Fruit fly (Drosophila melanogaster): Measurements from ENCODE around the gene Nep3.
"Not testable (repeated sequence)": the region's sequence is repeated elsewhere in the genome, so short reads cannot be mapped to it uniquely, and the experiment has no call there.

Nep3 gene

DNA sequence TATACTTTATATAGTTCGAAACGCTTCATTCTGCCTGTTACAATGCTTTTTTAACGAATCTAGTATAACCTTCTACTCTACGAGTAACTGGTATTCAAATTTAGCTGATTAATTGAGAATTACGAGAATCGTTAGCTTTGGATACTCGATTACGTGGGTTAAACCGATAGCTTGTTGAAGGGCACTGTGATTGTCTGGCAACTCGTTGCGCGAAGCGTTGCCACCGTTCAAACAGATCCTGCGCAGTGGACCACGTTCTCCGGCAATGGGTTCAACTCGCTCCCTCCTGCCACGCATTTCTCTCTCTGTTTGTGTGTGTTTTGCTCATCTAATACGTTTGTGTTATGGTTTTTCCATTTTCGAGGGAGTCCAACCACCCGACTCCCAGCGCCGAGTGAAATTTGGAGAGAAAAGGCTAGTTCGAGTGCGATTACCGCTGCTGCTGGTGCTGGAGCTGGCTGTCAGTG lies at the start of gene Nep3:
Gene Nep3 (plus strand): TSS at position 417 of the 467 bp plus-strand sequence.
- TF ChIP-seq CG8478 (optimal IDR thresholded peaks at IDR 0.05) (no peak), CTCF (optimal IDR thresholded peaks at IDR 0.05) (no peak)

DNA sequence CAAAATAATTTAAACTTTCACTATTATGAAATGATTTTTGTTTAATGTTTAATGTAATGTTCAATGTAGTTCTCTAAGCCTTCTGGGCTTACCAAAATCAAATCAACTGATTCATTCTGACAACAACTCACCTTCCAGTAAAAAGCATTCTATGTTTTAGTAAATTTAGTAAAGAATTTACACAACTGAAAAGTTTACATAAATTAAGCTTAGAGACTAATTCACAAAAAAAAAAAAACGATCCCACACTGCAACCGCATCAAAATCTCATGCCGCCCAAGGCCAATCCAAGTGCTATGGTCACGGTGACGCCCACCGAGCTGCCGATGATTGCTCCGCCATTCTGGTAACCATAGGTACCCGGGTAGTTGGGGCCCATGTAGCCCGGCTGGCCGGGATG lies 45.9 kb upstream of the Nep3 start, which contains the start of gene CG45487:
Gene CG45487 (minus strand): TSS at position 101 of the 400 bp plus-strand sequence.
- not testable (repeated sequence) for TF ChIP-seq CTCF, CG8478 (optimal IDR thresholded peaks at IDR 0.05)

DNA sequence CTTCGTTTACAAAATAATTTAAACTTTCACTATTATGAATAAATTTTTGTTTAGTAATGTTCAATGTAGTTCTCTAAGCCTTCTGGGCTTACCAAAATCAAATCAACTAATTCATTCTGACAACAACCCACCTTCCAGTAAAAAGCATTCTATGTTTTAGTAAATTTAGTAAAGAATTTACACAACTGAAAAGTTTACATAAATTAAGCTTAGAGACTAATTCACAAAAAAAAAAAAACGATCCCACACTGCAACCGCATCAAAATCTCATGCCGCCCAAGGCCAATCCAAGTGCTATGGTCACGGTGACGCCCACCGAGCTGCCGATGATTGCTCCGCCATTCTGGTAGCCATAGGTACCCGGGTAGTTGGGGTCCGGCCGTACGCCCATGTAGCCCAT lies 40.8 kb upstream of the Nep3 start, which contains the start of gene CG45488:
Gene CG45488 (minus strand): TSS at position 101 of the 400 bp plus-strand sequence.
- TF ChIP-seq CG8478, CTCF (optimal IDR thresholded peaks at IDR 0.05): not testable (repeated sequence)

DNA sequence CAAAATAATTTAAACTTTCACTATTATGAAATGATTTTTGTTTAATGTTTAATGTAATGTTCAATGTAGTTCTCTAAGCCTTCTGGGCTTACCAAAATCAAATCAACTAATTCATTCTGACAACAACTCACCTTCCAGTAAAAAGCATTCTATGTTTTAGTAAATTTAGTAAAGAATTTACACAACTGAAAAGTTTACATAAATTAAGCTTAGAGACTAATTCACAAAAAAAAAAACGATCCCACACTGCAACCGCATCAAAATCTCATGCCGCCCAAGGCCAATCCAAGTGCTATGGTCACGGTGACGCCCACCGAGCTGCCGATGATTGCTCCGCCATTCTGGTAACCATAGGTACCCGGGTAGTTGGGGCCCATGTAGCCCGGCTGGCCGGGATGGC lies 32.0 kb upstream of the Nep3 start, which contains the start of gene CG45489:
Gene CG45489 (minus strand): TSS at position 101 of the 400 bp plus-strand sequence.
- not testable (repeated sequence) for TF ChIP-seq CG8478, CTCF (optimal IDR thresholded peaks at IDR 0.05)

DNA sequence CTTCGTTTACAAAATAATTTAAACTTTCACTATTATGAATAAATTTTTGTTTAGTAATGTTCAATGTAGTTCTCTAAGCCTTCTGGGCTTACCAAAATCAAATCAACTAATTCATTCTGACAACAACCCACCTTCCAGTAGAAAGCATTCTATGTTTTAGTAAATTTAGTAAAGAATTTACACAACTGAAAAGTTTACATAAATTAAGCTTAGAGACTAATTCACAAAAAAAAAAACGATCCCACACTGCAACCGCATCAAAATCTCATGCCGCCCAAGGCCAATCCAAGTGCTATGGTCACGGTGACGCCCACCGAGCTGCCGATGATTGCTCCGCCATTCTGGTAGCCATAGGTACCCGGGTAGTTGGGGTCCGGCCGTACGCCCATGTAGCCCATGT lies 26.9 kb upstream of the Nep3 start, which contains the start of gene CG45490:
Gene CG45490 (minus strand): TSS at position 101 of the 400 bp plus-strand sequence.
- TF ChIP-seq CTCF, CG8478 (optimal IDR thresholded peaks at IDR 0.05): not testable (repeated sequence)

DNA sequence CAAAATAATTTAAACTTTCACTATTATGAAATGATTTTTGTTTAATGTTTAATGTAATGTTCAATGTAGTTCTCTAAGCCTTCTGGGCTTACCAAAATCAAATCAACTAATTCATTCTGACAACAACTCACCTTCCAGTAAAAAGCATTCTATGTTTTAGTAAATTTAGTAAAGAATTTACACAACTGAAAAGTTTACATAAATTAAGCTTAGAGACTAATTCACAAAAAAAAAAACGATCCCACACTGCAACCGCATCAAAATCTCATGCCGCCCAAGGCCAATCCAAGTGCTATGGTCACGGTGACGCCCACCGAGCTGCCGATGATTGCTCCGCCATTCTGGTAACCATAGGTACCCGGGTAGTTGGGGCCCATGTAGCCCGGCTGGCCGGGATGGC lies 22.2 kb upstream of the Nep3 start, which contains the start of gene CG45491:
Gene CG45491 (minus strand): TSS at position 101 of the 400 bp plus-strand sequence.
- TF ChIP-seq CTCF, CG8478 (optimal IDR thresholded peaks at IDR 0.05): not testable (repeated sequence)

DNA sequence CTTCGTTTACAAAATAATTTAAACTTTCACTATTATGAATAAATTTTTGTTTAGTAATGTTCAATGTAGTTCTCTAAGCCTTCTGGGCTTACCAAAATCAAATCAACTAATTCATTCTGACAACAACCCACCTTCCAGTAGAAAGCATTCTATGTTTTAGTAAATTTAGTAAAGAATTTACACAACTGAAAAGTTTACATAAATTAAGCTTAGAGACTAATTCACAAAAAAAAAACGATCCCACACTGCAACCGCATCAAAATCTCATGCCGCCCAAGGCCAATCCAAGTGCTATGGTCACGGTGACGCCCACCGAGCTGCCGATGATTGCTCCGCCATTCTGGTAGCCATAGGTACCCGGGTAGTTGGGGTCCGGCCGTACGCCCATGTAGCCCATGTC lies 17.1 kb upstream of the Nep3 start, which contains the start of gene CG45492:
Gene CG45492 (minus strand): TSS at position 101 of the 400 bp plus-strand sequence.
- TF ChIP-seq CTCF, CG8478 (optimal IDR thresholded peaks at IDR 0.05): not testable (repeated sequence)

DNA sequence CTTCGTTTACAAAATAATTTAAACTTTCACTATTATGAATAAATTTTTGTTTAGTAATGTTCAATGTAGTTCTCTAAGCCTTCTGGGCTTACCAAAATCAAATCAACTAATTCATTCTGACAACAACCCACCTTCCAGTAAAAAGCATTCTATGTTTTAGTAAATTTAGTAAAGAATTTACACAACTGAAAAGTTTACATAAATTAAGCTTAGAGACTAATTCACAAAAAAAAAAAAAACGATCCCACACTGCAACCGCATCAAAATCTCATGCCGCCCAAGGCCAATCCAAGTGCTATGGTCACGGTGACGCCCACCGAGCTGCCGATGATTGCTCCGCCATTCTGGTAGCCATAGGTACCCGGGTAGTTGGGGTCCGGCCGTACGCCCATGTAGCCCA lies 12.3 kb upstream of the Nep3 start, which contains the start of gene CG45493:
Gene CG45493 (minus strand): TSS at position 101 of the 400 bp plus-strand sequence.
- TF ChIP-seq CTCF, CG8478 (optimal IDR thresholded peaks at IDR 0.05): not testable (repeated sequence)

DNA sequence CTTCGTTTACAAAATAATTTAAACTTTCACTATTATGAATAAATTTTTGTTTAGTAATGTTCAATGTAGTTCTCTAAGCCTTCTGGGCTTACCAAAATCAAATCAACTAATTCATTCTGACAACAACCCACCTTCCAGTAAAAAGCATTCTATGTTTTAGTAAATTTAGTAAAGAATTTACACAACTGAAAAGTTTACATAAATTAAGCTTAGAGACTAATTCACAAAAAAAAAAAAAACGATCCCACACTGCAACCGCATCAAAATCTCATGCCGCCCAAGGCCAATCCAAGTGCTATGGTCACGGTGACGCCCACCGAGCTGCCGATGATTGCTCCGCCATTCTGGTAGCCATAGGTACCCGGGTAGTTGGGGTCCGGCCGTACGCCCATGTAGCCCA lies 7.6 kb upstream of the Nep3 start, which contains the start of gene CG45494:
Gene CG45494 (minus strand): TSS at position 101 of the 400 bp plus-strand sequence.
- TF ChIP-seq CTCF, CG8478 (optimal IDR thresholded peaks at IDR 0.05): not testable (repeated sequence)

DNA sequence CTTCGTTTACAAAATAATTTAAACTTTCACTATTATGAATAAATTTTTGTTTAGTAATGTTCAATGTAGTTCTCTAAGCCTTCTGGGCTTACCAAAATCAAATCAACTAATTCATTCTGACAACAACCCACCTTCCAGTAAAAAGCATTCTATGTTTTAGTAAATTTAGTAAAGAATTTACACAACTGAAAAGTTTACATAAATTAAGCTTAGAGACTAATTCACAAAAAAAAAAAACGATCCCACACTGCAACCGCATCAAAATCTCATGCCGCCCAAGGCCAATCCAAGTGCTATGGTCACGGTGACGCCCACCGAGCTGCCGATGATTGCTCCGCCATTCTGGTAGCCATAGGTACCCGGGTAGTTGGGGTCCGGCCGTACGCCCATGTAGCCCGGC lies 2.9 kb upstream of the Nep3 start, which contains the start of gene CG43784:
Gene CG43784 (minus strand): TSS at position 101 of the 400 bp plus-strand sequence.
- TF ChIP-seq CG8478, CTCF (optimal IDR thresholded peaks at IDR 0.05): not testable (repeated sequence)

DNA sequence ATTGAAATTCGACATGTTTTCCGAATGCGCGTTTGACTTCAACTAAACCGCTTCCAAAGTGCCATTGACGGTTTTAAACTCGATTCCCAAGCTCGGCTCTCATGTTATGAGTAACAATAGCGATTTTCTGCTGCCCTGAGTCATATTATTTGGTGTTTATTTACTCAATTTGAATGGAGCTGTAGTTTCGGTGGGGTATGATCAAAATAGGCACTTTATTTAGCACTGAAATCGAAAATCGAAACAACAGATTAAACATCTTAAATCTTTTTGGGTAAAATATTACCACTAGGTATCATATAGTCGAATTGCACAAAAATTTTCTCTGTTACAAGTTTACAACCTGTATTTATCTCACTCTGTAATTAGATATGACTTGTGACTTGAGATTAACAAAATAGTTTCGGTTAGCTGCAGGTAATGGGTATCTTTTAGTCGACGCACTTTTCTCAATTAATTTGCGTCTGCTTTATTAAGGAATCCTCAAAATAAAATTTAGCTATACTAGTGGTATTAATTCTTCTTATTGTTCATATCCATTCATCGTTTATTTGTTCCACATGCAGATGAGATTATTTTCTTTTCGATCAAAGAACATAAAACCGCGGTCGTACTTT lies 1.6 kb upstream of the Nep3 start, which contains the start of gene CG12655:
Gene CG12655 (minus strand): TSS at position 51 of the 617 bp plus-strand sequence.
- no peak for TF ChIP-seq CG8478 (optimal IDR thresholded peaks at IDR 0.05)
- TF ChIP-seq CTCF (optimal IDR thresholded peaks at IDR 0.05) = no peak

DNA sequence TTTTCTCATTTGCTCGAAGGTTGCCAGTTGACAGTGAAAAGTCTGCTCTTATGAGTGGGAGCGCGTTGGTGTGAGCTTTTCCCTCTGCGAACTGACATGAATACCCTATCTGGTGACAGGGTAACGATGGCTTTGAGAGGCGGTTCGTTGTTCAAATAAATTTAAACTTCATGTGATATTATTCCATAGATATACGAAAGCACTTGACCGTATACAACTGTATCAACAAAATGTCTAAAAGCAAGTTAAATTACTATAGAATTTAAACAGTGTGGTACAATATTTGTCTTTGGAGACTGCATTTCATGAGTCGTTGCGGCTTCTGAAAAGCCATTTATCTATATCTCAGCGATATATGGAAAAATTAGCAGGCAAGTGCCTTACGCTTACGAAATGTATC lies 3.1 kb downstream of the Nep3 start:
- TF ChIP-seq CG8478 (optimal IDR thresholded peaks at IDR 0.05) = no peak
- TF ChIP-seq CTCF (optimal IDR thresholded peaks at IDR 0.05) = no peak

DNA sequence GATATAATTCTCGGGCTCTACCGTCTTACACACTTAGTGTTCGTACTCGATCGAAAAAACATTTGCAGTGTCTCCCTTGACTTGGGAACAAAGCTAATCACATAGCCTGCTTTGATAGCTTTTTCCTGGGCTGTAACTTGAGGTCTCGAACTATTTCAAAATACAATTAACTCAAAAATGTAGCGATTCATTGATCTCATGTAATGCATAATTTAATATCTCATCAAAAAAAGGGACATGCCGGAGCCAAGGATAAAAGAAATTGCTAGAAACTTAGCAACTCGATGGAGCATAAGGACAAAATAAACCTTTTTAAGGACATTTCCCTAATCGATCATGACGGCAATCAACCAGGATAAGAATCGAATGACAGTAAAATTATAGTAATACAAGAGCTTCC lies 40.9 kb downstream of the Nep3 start, which contains the start of gene lky:
Gene lky (minus strand): TSS at position 101 of the 400 bp plus-strand sequence.
- TF ChIP-seq CG8478 (optimal IDR thresholded peaks at IDR 0.05) (no peak), CTCF (optimal IDR thresholded peaks at IDR 0.05) (no peak)
